Worm (Caenorhabditis elegans) whole organism, L3 larva: ENCODE data around the gene ugt-21.

ENCODE experiments used
- R02D3.7 ChIP-seq: fragments of 150-350 bp; optimal IDR thresholded peaks from 2 replicates; lab custom pipeline; 2014; ENCODE audit warnings: missing biosample characterization, missing genetic modification characterization
- ZK546.5 ChIP-seq: sonication (generic microtip); optimal IDR thresholded peaks from 2 replicates; lab custom pipeline; 2017; ENCODE audit warnings: missing biosample characterization, missing genetic modification characterization
- ama-1 ChIP-seq: fragments of 150-350 bp; optimal IDR thresholded peaks from 2 replicates; lab custom pipeline; 2018
- ceh-9 ChIP-seq: sonication (generic microtip); optimal IDR thresholded peaks from 2 replicates; lab custom pipeline; 2018; ENCODE audit warnings: missing biosample characterization, missing genetic modification characterization
- egl-5 ChIP-seq: fragments of 150-350 bp; optimal IDR thresholded peaks from 2 replicates; lab custom pipeline; 2017; ENCODE audit warnings: missing biosample characterization, missing genetic modification reagents, missing genetic modification characterization, inconsistent platforms
- elt-1 ChIP-seq: fragments of 150-350 bp; optimal IDR thresholded peaks from 2 replicates; lab custom pipeline; 2014; ENCODE audit warnings: missing biosample characterization, missing genetic modification characterization
- elt-2 ChIP-seq: sonication (generic microtip); optimal IDR thresholded peaks from 2 replicates; lab custom pipeline; 2016; ENCODE audit warnings: missing genetic modification reagents, mild to moderate bottlenecking, missing genetic modification characterization, missing compliant biosample characterization
- elt-3 ChIP-seq, 3 experiments: fragments of 150-350 bp in 1 of 3; sonication (generic microtip) in 2 of 3; optimal IDR thresholded peaks; 2 replicates in 2 of 3; 4 replicates in 1 of 3; lab custom pipeline; 2014 to 2017; ENCODE audit warnings: missing biosample characterization in 3 of 3, missing genetic modification characterization in 3 of 3
- eor-1 ChIP-seq, 2 experiments: fragments of 150-350 bp; optimal IDR thresholded peaks; 2 replicates each; lab custom pipeline; 2014 to 2018; ENCODE audit warnings: missing biosample characterization in 2 of 2, missing genetic modification characterization in 2 of 2
- fkh-2 ChIP-seq: fragments of 150-350 bp; optimal IDR thresholded peaks from 2 replicates; lab custom pipeline; 2014; ENCODE audit warnings: missing biosample characterization, missing genetic modification reagents, missing genetic modification characterization
- fos-1 ChIP-seq: fragments of 150-350 bp; optimal IDR thresholded peaks from 2 replicates; lab custom pipeline; 2014; ENCODE audit warnings: missing biosample characterization, missing genetic modification characterization
- jun-1 ChIP-seq: fragments of 150-350 bp; optimal IDR thresholded peaks from 2 replicates; lab custom pipeline; 2014; ENCODE audit warnings: missing biosample characterization, missing genetic modification reagents, missing genetic modification characterization
- lin-39 ChIP-seq: fragments of 150-350 bp; optimal IDR thresholded peaks from 2 replicates; lab custom pipeline; 2018; ENCODE audit warnings: missing biosample characterization, missing genetic modification reagents, missing genetic modification characterization
- lsy-12 ChIP-seq: sonication (generic microtip); optimal IDR thresholded peaks from 2 replicates; lab custom pipeline; 2016; ENCODE audit warnings: mild to moderate bottlenecking, missing genetic modification characterization, missing compliant biosample characterization
- mml-1 ChIP-seq: fragments of 150-350 bp; sonication (generic microtip); optimal IDR thresholded peaks from 3 replicates; lab custom pipeline; 2014; ENCODE audit warnings: missing biosample characterization, missing genetic modification characterization
- nfya-1 ChIP-seq: sonication (generic microtip); optimal IDR thresholded peaks from 2 replicates; lab custom pipeline; 2017; ENCODE audit warnings: missing genetic modification characterization, mild to moderate bottlenecking, missing compliant biosample characterization, antibody characterized with exemption, moderate library complexity; ENCODE audit not compliant: insufficient read depth
- nhr-12 ChIP-seq: fragments of 150-350 bp; optimal IDR thresholded peaks from 2 replicates; lab custom pipeline; 2014; ENCODE audit warnings: missing biosample characterization, missing genetic modification characterization
- nhr-23 ChIP-seq: fragments of 150-350 bp; optimal IDR thresholded peaks from 2 replicates; lab custom pipeline; 2014; ENCODE audit warnings: missing biosample characterization, missing genetic modification reagents, missing genetic modification characterization
- nhr-237 ChIP-seq: fragments of 150-350 bp; optimal IDR thresholded peaks from 2 replicates; lab custom pipeline; 2014; ENCODE audit warnings: missing biosample characterization, missing genetic modification characterization
- nhr-25 ChIP-seq: sonication (generic microtip); optimal IDR thresholded peaks from 2 replicates; lab custom pipeline; 2017; ENCODE audit warnings: missing biosample characterization, missing genetic modification characterization
- nhr-28 ChIP-seq: fragments of 150-350 bp; optimal IDR thresholded peaks from 2 replicates; lab custom pipeline; 2014; ENCODE audit warnings: missing biosample characterization, missing genetic modification characterization
- nhr-43 ChIP-seq: sonication (generic microtip); optimal IDR thresholded peaks from 2 replicates; lab custom pipeline; 2016; ENCODE audit warnings: mild to moderate bottlenecking, missing genetic modification characterization, missing compliant biosample characterization; ENCODE audit not compliant: poor library complexity, severe bottlenecking
- nhr-76 ChIP-seq: fragments of 150-350 bp; sonication (generic microtip); optimal IDR thresholded peaks from 5 replicates; lab custom pipeline; 2014; ENCODE audit warnings: missing biosample characterization, missing genetic modification characterization
- pha-4 ChIP-seq: fragments of 150-350 bp; optimal IDR thresholded peaks from 2 replicates; lab custom pipeline; 2014; ENCODE audit warnings: missing biosample characterization, missing genetic modification reagents, missing genetic modification characterization
- pqm-1 ChIP-seq: fragments of 150-350 bp; optimal IDR thresholded peaks from 2 replicates; lab custom pipeline; 2017; ENCODE audit warnings: missing biosample characterization, missing genetic modification characterization, inconsistent platforms
- sea-2 ChIP-seq: fragments of 150-350 bp; sonication (generic microtip); optimal IDR thresholded peaks from 4 replicates; lab custom pipeline; 2014; ENCODE audit warnings: missing biosample characterization, missing genetic modification reagents, missing genetic modification characterization
- skn-1 ChIP-seq: fragments of 150-350 bp; optimal IDR thresholded peaks from 2 replicates; lab custom pipeline; 2014; ENCODE audit warnings: missing biosample characterization, missing genetic modification characterization
- snpc-4 ChIP-seq: fragments of 150-350 bp; optimal IDR thresholded peaks from 2 replicates; lab custom pipeline; 2014; ENCODE audit warnings: missing biosample characterization, missing genetic modification characterization
- tbx-2 ChIP-seq: sonication (generic microtip); optimal IDR thresholded peaks from 2 replicates; lab custom pipeline; 2016; ENCODE audit warnings: mild to moderate bottlenecking, missing genetic modification characterization, missing compliant biosample characterization
- unc-62 ChIP-seq: fragments of 150-350 bp; sonication (generic microtip); optimal IDR thresholded peaks from 4 replicates; lab custom pipeline; 2014; ENCODE audit warnings: missing biosample characterization, missing genetic modification reagents, missing genetic modification characterization
- zag-1 ChIP-seq: fragments of 150-350 bp; optimal IDR thresholded peaks from 2 replicates; lab custom pipeline; 2014; ENCODE audit warnings: missing biosample characterization, missing genetic modification characterization
- ztf-11 ChIP-seq: fragments of 150-350 bp; optimal IDR thresholded peaks from 2 replicates; lab custom pipeline; 2014; ENCODE audit warnings: missing biosample characterization, missing genetic modification characterization
- ztf-4 ChIP-seq: fragments of 150-350 bp; optimal IDR thresholded peaks from 2 replicates; lab custom pipeline; 2014; ENCODE audit warnings: missing biosample characterization, missing genetic modification characterization

ugt-21 gene

ce11 chrIV:9527002-9527401, 26.9 kb downstream of the ugt-21 start:
- no peak for TF ChIP-seq fos-1 (tag; lab: Kevin White, UChicago)
- peak; percentile 48 for TF ChIP-seq pha-4
- TF ChIP-seq pqm-1 (tag; lab: Kevin White, UChicago) = peak; percentile 88
- peak; percentile 7 for TF ChIP-seq skn-1
- TF ChIP-seq elt-2 (tag; lab: Kevin White, UChicago) = peak; percentile 85
- no peak for TF ChIP-seq mml-1 (tag; lab: Kevin White, UChicago)

- TF ChIP-seq nhr-12 (tag; lab: Kevin White, UChicago) (no peak), ceh-9 (no peak), unc-62 (no peak), ZK546.5 (tag; lab: Kevin White, UChicago) (no peak), nhr-28 (tag; lab: Kevin White, UChicago) (no peak), elt-1 (tag; lab: Kevin White, UChicago) (no peak), jun-1 (tag; lab: Kevin White, UChicago) (no peak), nhr-23 (tag; lab: Kevin White, UChicago) (no peak), skn-1 (no peak)
Observed at ce11 chrIV:9529647-9530046, 29.5 kb downstream of the ugt-21 start, which contains the start of gene elo-7. Gene elo-7, plus strand, starts transcription at chrIV:9529947.

ce11 chrIV:9530768-9531167, 30.7 kb downstream of the ugt-21 start:
- TF ChIP-seq fkh-2 (tag; lab: Kevin White, UChicago) = no peak
- TF ChIP-seq egl-5 (tag; lab: Kevin White, UChicago) = no peak
- no peak for TF ChIP-seq ztf-11 (tag; lab: Kevin White, UChicago)
- TF ChIP-seq nhr-25 (tag; lab: Kevin White, UChicago) = peak; percentile 39
- TF ChIP-seq nhr-43 = peak; percentile 7
- TF ChIP-seq elt-2 (tag; lab: Kevin White, UChicago) = no peak
- no peak for TF ChIP-seq unc-62
- TF ChIP-seq zag-1 = no peak
- TF ChIP-seq nhr-76 (tag; lab: Kevin White, UChicago) = no peak
- no peak for TF ChIP-seq nhr-237
- no peak for TF ChIP-seq eor-1 (tag; optimal IDR thresholded peaks at IDR 0.05; lab: Kevin White, UChicago)
- TF ChIP-seq nhr-23 (tag; lab: Kevin White, UChicago) = peak; percentile 8
- no peak for TF ChIP-seq lin-39 (tag; lab: Kevin White, UChicago)
- TF ChIP-seq nhr-28 (tag; lab: Kevin White, UChicago) = no peak
- TF ChIP-seq sea-2 = no peak
- TF ChIP-seq ama-1 (lab: Kevin White, UChicago) = peak; percentile 45
- TF ChIP-seq lsy-12 (tag; lab: Kevin White, UChicago) = peak; percentile 44
- no peak for TF ChIP-seq R02D3.7 (tag; lab: Kevin White, UChicago)

ce11 chrIV:9533071-9533470, 33.0 kb downstream of the ugt-21 start, which contains the start of gene F56H11.2:
Gene F56H11.2, minus strand, starts transcription at chrIV:9533171.
- TF ChIP-seq jun-1 (tag; lab: Kevin White, UChicago) (no peak), nhr-237 (no peak), elt-2 (tag; lab: Kevin White, UChicago) (peak; percentile 14)

ce11 chrIV:9534342-9534741, 34.2 kb downstream of the ugt-21 start:
- TF ChIP-seq nhr-23 (tag; lab: Kevin White, UChicago) = peak; percentile 46
- TF ChIP-seq snpc-4 (tag; lab: Kevin White, UChicago) = peak; percentile 6
- TF ChIP-seq tbx-2 (tag; lab: Kevin White, UChicago) = no peak
- TF ChIP-seq jun-1 (tag; lab: Kevin White, UChicago) = no peak
- no peak for TF ChIP-seq R02D3.7 (tag; lab: Kevin White, UChicago)
- TF ChIP-seq ztf-4 (tag; lab: Kevin White, UChicago) = no peak
- no peak for TF ChIP-seq ztf-11 (tag; lab: Kevin White, UChicago)
- TF ChIP-seq nhr-25 (tag; lab: Kevin White, UChicago) = peak; percentile 85
- peak; percentile 48 for TF ChIP-seq pha-4

- TF ChIP-seq lsy-12 (tag; lab: Kevin White, UChicago) (no peak), nhr-43 (peak; percentile 62), zag-1 (no peak), elt-3 (tag; optimal IDR thresholded peaks at IDR 0.05; lab: Kevin White, UChicago) (peak in 1 of 3 experiments; percentile 81), nfya-1 (tag; lab: Kevin White, UChicago) (peak; percentile 9), snpc-4 (tag; lab: Kevin White, UChicago) (no peak), nhr-25 (tag; lab: Kevin White, UChicago) (peak; percentile 66), nhr-23 (tag; lab: Kevin White, UChicago) (peak; percentile 85)
Observed at ce11 chrIV:9535105-9535504, 35.0 kb downstream of the ugt-21 start.
